Fruit fly (Drosophila melanogaster) whole organism, embryonic: ENCODE data around the gene CG45073.
A peak's percentile ranks its signal among the peaks of the same experiment; 100 is the strongest.

Experiments used
- Ada2b ChIP-seq: fragments of 200-800 bp; sonication (Bioruptor generic); IDR thresholded peaks from 2 replicates; pipeline ENCODE4 v1.3.6; 2022; ENCODE audit warnings: missing biosample characterization, missing genetic modification characterization
- Asciz ChIP-seq: fragments of 200-800 bp; sonication (Bioruptor generic); optimal IDR thresholded peaks from 2 replicates; lab custom pipeline; 2017; ENCODE audit warnings: missing biosample characterization, mild to moderate bottlenecking, missing genetic modification characterization, missing genetic modification reagents
- Atf-2 ChIP-seq: fragments of 200-800 bp; sonication (Bioruptor generic); optimal IDR thresholded peaks from 2 replicates; lab custom pipeline; 2016; ENCODE audit warnings: missing biosample characterization, missing genetic modification characterization
- Atf6 ChIP-seq: fragments of 200-800 bp; sonication (Bioruptor generic); IDR thresholded peaks from 2 replicates; pipeline ENCODE4 v1.3.6; 2022; ENCODE audit warnings: missing biosample characterization, missing genetic modification characterization
- Bgb ChIP-seq: fragments of 200-800 bp; sonication (Bioruptor generic); IDR thresholded peaks from 2 replicates; pipeline ENCODE4 v1.3.6; 2022; ENCODE audit warnings: missing biosample characterization, missing genetic modification characterization; ENCODE audit not compliant: partially characterized antibody
- BtbVII ChIP-seq: fragments of 200-800 bp; sonication (Bioruptor generic); optimal IDR thresholded peaks from 3 replicates; lab custom pipeline; 2017; ENCODE audit warnings: missing biosample characterization, mild to moderate bottlenecking, missing genetic modification characterization
- CG11085 ChIP-seq: fragments of 200-800 bp; sonication (Bioruptor generic); IDR thresholded peaks from 2 replicates; pipeline ENCODE4 v1.3.6; 2022; ENCODE audit warnings: missing biosample characterization, missing genetic modification characterization
- CG1233 ChIP-seq: fragments of 200-800 bp; sonication (Bioruptor generic); optimal IDR thresholded peaks from 4 replicates; lab custom pipeline; 2018; ENCODE audit warnings: missing biosample characterization, mild to moderate bottlenecking, missing genetic modification characterization
- CG12391 ChIP-seq: fragments of 200-800 bp; sonication (Bioruptor generic); optimal IDR thresholded peaks from 3 replicates; lab custom pipeline; 2018; ENCODE audit warnings: missing biosample characterization, mild to moderate bottlenecking, missing genetic modification characterization, moderate library complexity
- CG12744 ChIP-seq: fragments of 200-800 bp; sonication (Bioruptor generic); optimal IDR thresholded peaks from 2 replicates; lab custom pipeline; 2016; ENCODE audit warnings: missing biosample characterization, missing genetic modification characterization
- CG16779 ChIP-seq: fragments of 200-800 bp; sonication (Bioruptor generic); IDR thresholded peaks from 2 replicates; pipeline ENCODE4 v1.3.6; 2022; ENCODE audit warnings: missing biosample characterization, missing genetic modification characterization
- CG18262 ChIP-seq: fragments of 200-800 bp; optimal IDR thresholded peaks from 3 replicates; lab custom pipeline; 2019; ENCODE audit warnings: missing biosample characterization, mild to moderate bottlenecking, missing genetic modification characterization, moderate library complexity
- CG2889 ChIP-seq: fragments of 200-800 bp; sonication (Bioruptor generic); IDR thresholded peaks from 3 replicates; pipeline ENCODE4 v1.3.6; 2022; ENCODE audit warnings: missing biosample characterization, missing genetic modification characterization
- CG31441 ChIP-seq: fragments of 200-800 bp; sonication (Bioruptor generic); IDR thresholded peaks from 2 replicates; pipeline ENCODE4 v1.3.6; 2022; ENCODE audit warnings: missing biosample characterization, missing genetic modification characterization
- CG32767 ChIP-seq: fragments of 200-800 bp; sonication (Bioruptor generic); IDR thresholded peaks from 2 replicates; pipeline ENCODE4 v1.3.6; 2022; ENCODE audit warnings: missing biosample characterization, missing genetic modification characterization
- CG3407 ChIP-seq: fragments of 200-800 bp; sonication (Bioruptor generic); optimal IDR thresholded peaks from 2 replicates; lab custom pipeline; 2018; ENCODE audit warnings: missing biosample characterization, mild to moderate bottlenecking, missing genetic modification characterization
- CG34224 ChIP-seq: fragments of 200-800 bp; sonication (Bioruptor generic); IDR thresholded peaks from 3 replicates; pipeline ENCODE4 v1.3.6; 2022; ENCODE audit warnings: missing biosample characterization, missing genetic modification characterization; ENCODE audit not compliant: partially characterized antibody
- CG4820 ChIP-seq: fragments of 200-800 bp; sonication (Bioruptor generic); optimal IDR thresholded peaks from 3 replicates; lab custom pipeline; 2016; ENCODE audit warnings: missing biosample characterization, missing genetic modification characterization
- CG7987 ChIP-seq: fragments of 200-800 bp; sonication (Bioruptor generic); optimal IDR thresholded peaks from 2 replicates; lab custom pipeline; 2018; ENCODE audit warnings: missing biosample characterization, mild to moderate bottlenecking, missing genetic modification characterization, moderate library complexity
- CG9797 ChIP-seq: fragments of 200-800 bp; sonication (Bioruptor generic); optimal IDR thresholded peaks from 3 replicates; lab custom pipeline; 2018; ENCODE audit warnings: missing biosample characterization, mild to moderate bottlenecking, missing genetic modification characterization
- CrebB ChIP-seq: fragments of 200-800 bp; sonication (Bioruptor generic); optimal IDR thresholded peaks from 3 replicates; lab custom pipeline; 2018; ENCODE audit warnings: missing biosample characterization, mild to moderate bottlenecking, missing genetic modification characterization
- Deaf1 ChIP-seq: fragments of 200-800 bp; optimal IDR thresholded peaks from 3 replicates; lab custom pipeline; 2019; ENCODE audit warnings: missing biosample characterization, mild to moderate bottlenecking, missing genetic modification characterization, moderate library complexity
- Dll ChIP-seq: fragments of 200-800 bp; sonication (Bioruptor generic); IDR thresholded peaks from 4 replicates; pipeline ENCODE4 v1.3.6; 2022; ENCODE audit warnings: missing biosample characterization, missing genetic modification characterization; ENCODE audit not compliant: partially characterized antibody
- Dp ChIP-seq: fragments of 200-800 bp; sonication (Bioruptor generic); optimal IDR thresholded peaks from 2 replicates; lab custom pipeline; 2018; ENCODE audit warnings: missing biosample characterization, mild to moderate bottlenecking, missing genetic modification characterization, moderate library complexity
- E2f2 ChIP-seq: fragments of 200-800 bp; sonication (Bioruptor generic); IDR thresholded peaks from 2 replicates; pipeline ENCODE4 v1.3.6; 2022; ENCODE audit warnings: missing biosample characterization, missing genetic modification characterization
- Hr51 ChIP-seq, 2 experiments: fragments of 200-800 bp; sonication (Bioruptor generic); optimal IDR thresholded peaks; 2 replicates in 1 of 2; 3 replicates in 1 of 2; lab custom pipeline; 2016 to 2018; ENCODE audit warnings: missing biosample characterization in 2 of 2, missing genetic modification characterization in 2 of 2, mild to moderate bottlenecking in 1 of 2, moderate library complexity in 1 of 2
- Med ChIP-seq: fragments of 200-800 bp; sonication (Bioruptor generic); peaks from one replicate; lab custom pipeline; 2016; ENCODE audit warnings: missing biosample characterization, missing genetic modification characterization, mild to moderate bottlenecking, inconsistent platforms, moderate library complexity
- Opbp ChIP-seq: fragments of 200-800 bp; sonication (Bioruptor generic); IDR thresholded peaks from 3 replicates; pipeline ENCODE4 v1.3.6; 2022; ENCODE audit warnings: missing biosample characterization, missing genetic modification characterization; ENCODE audit not compliant: partially characterized antibody
- PHDP ChIP-seq: fragments of 200-800 bp; sonication (Bioruptor generic); optimal IDR thresholded peaks from 3 replicates; lab custom pipeline; 2018; ENCODE audit warnings: missing biosample characterization, mild to moderate bottlenecking, missing genetic modification characterization, moderate library complexity
- Sox100B ChIP-seq: fragments of 200-800 bp; sonication (Bioruptor generic); optimal IDR thresholded peaks from 3 replicates; lab custom pipeline; 2018; ENCODE audit warnings: missing biosample characterization, mild to moderate bottlenecking, missing genetic modification characterization
- Sox102F ChIP-seq: fragments of 200-800 bp; sonication (Bioruptor generic); optimal IDR thresholded peaks from 2 replicates; lab custom pipeline; 2018; ENCODE audit warnings: missing biosample characterization, mild to moderate bottlenecking, missing genetic modification characterization, moderate library complexity
- Xbp1 ChIP-seq: fragments of 200-800 bp; sonication (Bioruptor generic); optimal IDR thresholded peaks from 3 replicates; lab custom pipeline; 2016; ENCODE audit warnings: missing biosample characterization, mild to moderate bottlenecking, missing genetic modification characterization
- ac ChIP-seq: fragments of 200-800 bp; sonication (Bioruptor generic); optimal IDR thresholded peaks from 3 replicates; lab custom pipeline; 2017; ENCODE audit warnings: missing biosample characterization, mild to moderate bottlenecking, missing genetic modification characterization
- ara ChIP-seq: fragments of 200-800 bp; sonication (Bioruptor generic); IDR thresholded peaks from 2 replicates; pipeline ENCODE4 v1.3.6; 2022; ENCODE audit warnings: missing biosample characterization, missing genetic modification characterization
- caup ChIP-seq: fragments of 200-800 bp; sonication (Bioruptor generic); optimal IDR thresholded peaks from 3 replicates; lab custom pipeline; 2017; ENCODE audit warnings: missing biosample characterization, mild to moderate bottlenecking, missing genetic modification characterization, moderate library complexity; ENCODE audit not compliant: severe bottlenecking
- chif ChIP-seq, 2 experiments: fragments of 200-800 bp; sonication (Bioruptor generic); optimal IDR thresholded peaks; 3 replicates each; lab custom pipeline; 2016; ENCODE audit warnings: missing biosample characterization in 2 of 2, missing genetic modification characterization in 2 of 2
- dpn ChIP-seq, 2 experiments: fragments of 200-800 bp; sonication (Bioruptor generic); optimal IDR thresholded peaks; 3 replicates each; lab custom pipeline; 2016; ENCODE audit warnings: missing biosample characterization in 2 of 2, missing genetic modification characterization in 2 of 2
- gfzf ChIP-seq: fragments of 200-800 bp; sonication (Bioruptor generic); optimal IDR thresholded peaks from 2 replicates; lab custom pipeline; 2016; ENCODE audit warnings: missing biosample characterization, mild to moderate bottlenecking, missing genetic modification characterization, moderate library complexity
- gsb ChIP-seq: fragments of 200-800 bp; sonication (Bioruptor generic); IDR thresholded peaks from 2 replicates; pipeline ENCODE4 v1.3.6; 2022; ENCODE audit warnings: missing biosample characterization, missing genetic modification characterization
- kay ChIP-seq: fragments of 200-800 bp; sonication (Bioruptor generic); optimal IDR thresholded peaks from 2 replicates; lab custom pipeline; 2016; ENCODE audit warnings: missing biosample characterization, missing genetic modification characterization
- mam ChIP-seq: fragments of 200-800 bp; sonication (Bioruptor generic); optimal IDR thresholded peaks from 3 replicates; lab custom pipeline; 2016; ENCODE audit warnings: missing biosample characterization, missing genetic modification characterization
- otp ChIP-seq: fragments of 200-800 bp; sonication (Bioruptor generic); IDR thresholded peaks from 3 replicates; pipeline ENCODE4, ENCODE4 v1.3.6; 2022; ENCODE audit warnings: missing biosample characterization, missing genetic modification characterization
- repo ChIP-seq: fragments of 200-800 bp; sonication (Bioruptor generic); optimal IDR thresholded peaks from 2 replicates; lab custom pipeline; 2016; ENCODE audit warnings: missing biosample characterization, missing genetic modification characterization
- sc ChIP-seq, 3 experiments: fragments of >200 bp in 2 of 3; fragments of 200-800 bp in 1 of 3; sonication (Bioruptor generic) in 1 of 3; optimal IDR thresholded peaks; 2 replicates in 2 of 3; 3 replicates in 1 of 3; lab custom pipeline; 2017; ENCODE audit warnings: mild to moderate bottlenecking in 1 of 3, missing biosample characterization in 1 of 3, missing genetic modification characterization in 1 of 3, missing genetic modification reagents in 1 of 3
- sens ChIP-seq: fragments of 200-800 bp; sonication (Bioruptor generic); peaks from one replicate; lab custom pipeline; 2016; ENCODE audit warnings: missing biosample characterization, missing genetic modification characterization
- shn ChIP-seq: fragments of 200-800 bp; sonication (Bioruptor generic); optimal IDR thresholded peaks from 3 replicates; lab custom pipeline; 2016; ENCODE audit warnings: missing biosample characterization, missing genetic modification characterization
- so ChIP-seq: fragments of 200-800 bp; sonication (Bioruptor generic); IDR thresholded peaks from 3 replicates; pipeline ENCODE4 v1.3.6; 2022; ENCODE audit warnings: missing biosample characterization, missing genetic modification characterization
- tio ChIP-seq: fragments of 200-800 bp; sonication (Bioruptor generic); optimal IDR thresholded peaks from 2 replicates; lab custom pipeline; 2017; ENCODE audit warnings: missing biosample characterization, missing genetic modification characterization, inconsistent platforms
- trh ChIP-seq: fragments of 200-800 bp; sonication (Bioruptor generic); optimal IDR thresholded peaks from 2 replicates; lab custom pipeline; 2016; ENCODE audit warnings: missing biosample characterization, missing genetic modification characterization
- unpg ChIP-seq: fragments of 200-800 bp; sonication (Bioruptor generic); optimal IDR thresholded peaks from 3 replicates; lab custom pipeline; 2018; ENCODE audit warnings: missing biosample characterization, mild to moderate bottlenecking, missing genetic modification characterization, moderate library complexity

The CG45073 gene

DNA sequence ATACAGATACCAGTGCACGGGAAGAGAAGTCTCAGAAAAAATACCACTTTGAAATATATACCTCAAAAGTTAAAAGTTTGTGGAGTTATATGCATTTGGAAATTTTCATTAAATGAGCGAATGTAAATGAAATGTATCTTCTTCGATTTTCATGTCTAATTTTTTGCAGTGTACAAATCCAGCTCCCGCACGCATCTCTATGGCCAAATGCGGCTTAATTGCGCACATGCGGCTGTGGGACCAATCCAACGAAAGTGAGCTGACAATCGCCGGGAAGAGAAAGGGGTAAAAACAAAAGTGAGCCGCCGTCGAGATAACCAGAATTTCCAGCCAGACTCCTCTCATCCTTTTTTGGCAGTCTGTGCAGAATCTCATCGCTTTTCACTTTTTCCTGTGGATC lies 39.6 kb upstream of the CG45073 start (continued):
- no peak for TF ChIP-seq Dp (GFP tag; lab: Kevin White, UChicago)
- no peak for TF ChIP-seq CrebB
- TF ChIP-seq CG32767 (GFP tag; lab: Robert Waterston, UW) = 0 out of 2 replicates have a peak, but pooled peaks have one; percentile 22
- peak; percentile 5 to 35 for TF ChIP-seq dpn (GFP tag; optimal IDR thresholded peaks at IDR 0.05; lab: Kevin White, UChicago)
- peak; percentile 32 for TF ChIP-seq Xbp1
- TF ChIP-seq PHDP (tag; lab: Kevin White, UChicago) = peak; percentile 9
- no peak for TF ChIP-seq sc (optimal IDR thresholded peaks at IDR 0.05; lab: Kevin White, UChicago)
- no peak for TF ChIP-seq sc (GFP tag; optimal IDR thresholded peaks at IDR 0.05; lab: Kevin White, UChicago)
- no peak for TF ChIP-seq CG9797 (GFP tag; lab: Kevin White, UChicago)
- TF ChIP-seq so (GFP tag; lab: Robert Waterston, UW) = peak; percentile 77; the same call in 2 of the 3 replicates
- no peak for TF ChIP-seq otp
- peak; percentile 5 for TF ChIP-seq CG4820 (GFP tag; lab: Kevin White, UChicago)
- no peak for TF ChIP-seq CG12744 (GFP tag; lab: Kevin White, UChicago)
- no peak for TF ChIP-seq trh
- no peak for TF ChIP-seq Dll (GFP tag; lab: Robert Waterston, UW)
- no peak for TF ChIP-seq CG34224
- TF ChIP-seq CG3407 (GFP tag; lab: Kevin White, UChicago) = no peak
- peak; percentile 5 for TF ChIP-seq mam (GFP tag; lab: Kevin White, UChicago)
- TF ChIP-seq Med (GFP tag; lab: Kevin White, UChicago) = peak; percentile 81
- peak; percentile 28; the same call in 1 of the 2 replicates for TF ChIP-seq Ada2b (GFP tag; lab: Robert Waterston, UW)
- TF ChIP-seq sens (GFP tag; lab: Kevin White, UChicago) = peak; percentile 81
- no peak for TF ChIP-seq CG11085 (GFP tag; lab: Robert Waterston, UW)
- no peak for TF ChIP-seq Bgb
- TF ChIP-seq ac (GFP tag; lab: Kevin White, UChicago) = no peak
- no peak for TF ChIP-seq gsb (GFP tag; lab: Robert Waterston, UW)
- TF ChIP-seq caup (GFP tag; lab: Kevin White, UChicago) = no peak
- TF ChIP-seq Sox102F (GFP tag; lab: Kevin White, UChicago) = peak; percentile 64
- TF ChIP-seq tio (GFP tag; lab: Kevin White, UChicago) = no peak
- peak; percentile 38 for TF ChIP-seq unpg (GFP tag; lab: Kevin White, UChicago)
- TF ChIP-seq gfzf (GFP tag; lab: Kevin White, UChicago) = no peak
- peak in 1 of 2 experiments; percentile 49 for TF ChIP-seq Hr51 (GFP tag; optimal IDR thresholded peaks at IDR 0.05; lab: Kevin White, UChicago)
- TF ChIP-seq shn (GFP tag; lab: Kevin White, UChicago) = peak; percentile 6
- no peak for TF ChIP-seq Opbp
- peak; percentile 14 to 18 for TF ChIP-seq chif (GFP tag; optimal IDR thresholded peaks at IDR 0.05; lab: Kevin White, UChicago)
- no peak for TF ChIP-seq Deaf1 (tag; lab: Kevin White, UChicago)
- TF ChIP-seq E2f2 (GFP tag; lab: Robert Waterston, UW) = no peak
- no peak for TF ChIP-seq BtbVII (GFP tag; lab: Kevin White, UChicago)
- TF ChIP-seq Atf-2 = no peak
- no peak for TF ChIP-seq CG7987
- TF ChIP-seq CG2889 (GFP tag; lab: Robert Waterston, UW) = no peak
- 0 out of 2 replicates have a peak, but pooled peaks have one; percentile 31 for TF ChIP-seq Atf6 (GFP tag; lab: Robert Waterston, UW)
- TF ChIP-seq CG16779 = no peak
- peak; percentile 20 for TF ChIP-seq Sox100B (GFP tag; lab: Kevin White, UChicago)
- TF ChIP-seq Asciz = no peak
- TF ChIP-seq CG18262 (tag; lab: Kevin White, UChicago) = peak; percentile 40
- peak; percentile 48; the same call in 1 of the 2 replicates for TF ChIP-seq ara (GFP tag; lab: Robert Waterston, UW)
- no peak for TF ChIP-seq repo (GFP tag; lab: Kevin White, UChicago)
- TF ChIP-seq CG31441 = peak; percentile 48; the same call in 1 of the 2 replicates
- TF ChIP-seq CG1233 (GFP tag; lab: Kevin White, UChicago) = no peak
- peak; percentile 5 for TF ChIP-seq CG12391 (tag; lab: Kevin White, UChicago)
- no peak for TF ChIP-seq kay (GFP tag; lab: Kevin White, UChicago)
